Worm (Caenorhabditis elegans) whole organism, early embryonic: ENCODE results near the gene K03H1.13.

ENCODE experiments used
- B0310.2 ChIP-seq: sonication (generic microtip); optimal IDR thresholded peaks from 2 replicates; lab custom pipeline; 2016; ENCODE audit warnings: mild to moderate bottlenecking, missing genetic modification characterization, missing compliant biosample characterization
- F13C5.2 ChIP-seq: sonication (generic microtip); optimal IDR thresholded peaks from 2 replicates; lab custom pipeline; 2017; ENCODE audit warnings: mild to moderate bottlenecking, missing genetic modification characterization, inconsistent platforms, missing compliant biosample characterization
- ama-1 ChIP-seq: fragments of 150-350 bp; optimal IDR thresholded peaks from 2 replicates; lab custom pipeline; 2014
- flt-1 ChIP-seq: fragments of 200-800 bp; sonication (Bioruptor generic); IDR thresholded peaks from 2 replicates; pipeline ENCODE4 v1.3.6; 2022; ENCODE audit warnings: missing genetic modification characterization, missing compliant biosample characterization
- hmbx-1 ChIP-seq: sonication (generic microtip); optimal IDR thresholded peaks from 2 replicates; lab custom pipeline; 2016; ENCODE audit warnings: mild to moderate bottlenecking, missing genetic modification characterization, missing compliant biosample characterization
- hmg-4 ChIP-seq: fragments of 200-800 bp; sonication (Bioruptor generic); optimal IDR thresholded peaks from 2 replicates; lab custom pipeline; 2018; ENCODE audit warnings: mild to moderate bottlenecking, missing genetic modification characterization, missing compliant biosample characterization
- hnd-1 ChIP-seq: sonication (generic microtip); optimal IDR thresholded peaks from 2 replicates; lab custom pipeline; 2016; ENCODE audit warnings: missing genetic modification characterization, missing compliant biosample characterization
- scrt-1 ChIP-seq: fragments of 200-800 bp; sonication (Bioruptor generic); IDR thresholded peaks from 2 replicates; pipeline ENCODE4 v1.3.6; 2022; ENCODE audit warnings: missing genetic modification characterization, missing compliant biosample characterization
- tra-4 ChIP-seq: sonication (generic microtip); optimal IDR thresholded peaks from 2 replicates; lab custom pipeline; 2017; ENCODE audit warnings: missing genetic modification characterization, missing compliant biosample characterization

DNA sequence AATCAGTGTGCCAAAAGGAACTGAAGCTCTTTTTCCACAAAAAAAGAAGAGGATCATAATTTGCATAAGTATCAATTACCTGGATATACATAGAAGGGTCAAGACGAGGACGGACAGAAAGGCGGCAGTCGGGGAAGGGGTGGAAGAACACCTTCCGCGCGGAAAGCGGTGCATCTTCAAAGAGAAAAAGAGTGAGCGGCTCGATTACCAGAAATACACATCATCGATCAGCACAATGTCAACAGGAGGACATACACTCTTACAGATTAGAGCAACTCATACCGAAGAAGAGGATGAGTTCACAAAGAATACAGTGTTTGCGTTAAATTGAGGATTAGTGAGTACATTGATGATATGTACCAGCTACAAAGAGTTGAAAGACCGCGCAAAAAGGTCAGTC, 19.2 kb upstream of the K03H1.13 start:
- no peak for TF ChIP-seq hmbx-1 (tag; lab: Kevin White, UChicago)
- TF ChIP-seq ama-1 (lab: Kevin White, UChicago), result no peak
- peak; percentile 43 for TF ChIP-seq hmg-4 (GFP tag; lab: Kevin White, UChicago)
- no peak for TF ChIP-seq F13C5.2 (tag; lab: Kevin White, UChicago)
- no peak for TF ChIP-seq flt-1 (GFP tag; lab: Robert Waterston, UW)
- no peak for TF ChIP-seq scrt-1
- TF ChIP-seq hnd-1 (tag; lab: Kevin White, UChicago), result no peak
- no peak for TF ChIP-seq tra-4 (tag; lab: Kevin White, UChicago)
- TF ChIP-seq B0310.2 (tag; lab: Kevin White, UChicago), result no peak
